Fruit fly (Drosophila melanogaster) whole organism, prepupa: ENCODE measurements around the gene CSN6.

Source experiments
- CG10631 ChIP-seq: fragments of 200-800 bp; sonication (Bioruptor generic); optimal IDR thresholded peaks from 2 replicates; lab custom pipeline; 2016; ENCODE audit warnings: missing biosample characterization, missing genetic modification characterization
- CG11762 ChIP-seq: fragments of 200-800 bp; sonication (Bioruptor generic); optimal IDR thresholded peaks from 3 replicates; lab custom pipeline; 2016; ENCODE audit warnings: missing biosample characterization, missing genetic modification characterization; ENCODE audit not compliant: insufficient read depth
- CG11902 ChIP-seq: fragments of 200-800 bp; sonication (Bioruptor generic); optimal IDR thresholded peaks from 3 replicates; lab custom pipeline; 2016; ENCODE audit warnings: missing biosample characterization, missing genetic modification characterization
- CG1621 ChIP-seq: fragments of 200-800 bp; sonication (Bioruptor generic); optimal IDR thresholded peaks from 3 replicates; lab custom pipeline; 2018; ENCODE audit warnings: missing biosample characterization, mild to moderate bottlenecking, missing genetic modification characterization
- CG3032 ChIP-seq: fragments of 200-800 bp; optimal IDR thresholded peaks from 2 replicates; lab custom pipeline; 2019; ENCODE audit warnings: missing biosample characterization, mild to moderate bottlenecking, missing genetic modification characterization, moderate library complexity
- CG31627 ChIP-seq: fragments of 200-800 bp; sonication (Bioruptor generic); optimal IDR thresholded peaks from 3 replicates; lab custom pipeline; 2016; ENCODE audit warnings: missing biosample characterization, missing genetic modification characterization
- CG32006 ChIP-seq: fragments of 200-800 bp; sonication (Bioruptor generic); optimal IDR thresholded peaks from 3 replicates; lab custom pipeline; 2017; ENCODE audit warnings: missing biosample characterization, mild to moderate bottlenecking, missing genetic modification characterization
- CG34406 ChIP-seq: fragments of 200-800 bp; sonication (Bioruptor generic); optimal IDR thresholded peaks from 3 replicates; lab custom pipeline; 2016; ENCODE audit warnings: missing biosample characterization, missing genetic modification characterization
- CG3919 ChIP-seq: fragments of 200-800 bp; sonication (Bioruptor generic); optimal IDR thresholded peaks from 3 replicates; lab custom pipeline; 2016; ENCODE audit warnings: missing biosample characterization, missing genetic modification characterization
- CG4318 ChIP-seq: fragments of 200-800 bp; sonication (Bioruptor generic); optimal IDR thresholded peaks from 3 replicates; lab custom pipeline; 2017; ENCODE audit warnings: missing biosample characterization, mild to moderate bottlenecking, missing genetic modification characterization
- CG6163 ChIP-seq: fragments of 200-800 bp; sonication (Bioruptor generic); IDR thresholded peaks from 3 replicates; pipeline ENCODE4 v1.3.6; 2022; ENCODE audit warnings: missing biosample characterization, missing genetic modification characterization
- CG6792 ChIP-seq: fragments of 200-800 bp; sonication (Bioruptor generic); optimal IDR thresholded peaks from 3 replicates; lab custom pipeline; 2016; ENCODE audit warnings: missing biosample characterization, missing genetic modification characterization
- CG6808 ChIP-seq: fragments of 200-800 bp; sonication (Bioruptor generic); optimal IDR thresholded peaks from 3 replicates; lab custom pipeline; 2017; ENCODE audit warnings: missing biosample characterization, missing genetic modification characterization, mild to moderate bottlenecking, moderate library complexity, missing genetic modification reagents
- CG6854 ChIP-seq: fragments of 200-800 bp; sonication (Bioruptor generic); optimal IDR thresholded peaks from 2 replicates; lab custom pipeline; 2017; ENCODE audit warnings: missing biosample characterization, mild to moderate bottlenecking, missing genetic modification characterization
- CG7368 ChIP-seq: fragments of 200-800 bp; sonication (Bioruptor generic); optimal IDR thresholded peaks from 3 replicates; lab custom pipeline; 2016; ENCODE audit warnings: missing biosample characterization, missing genetic modification characterization
- CG8119 ChIP-seq: fragments of 200-800 bp; sonication (Bioruptor generic); IDR thresholded peaks from 3 replicates; pipeline ENCODE4 v1.3.6; 2022; ENCODE audit warnings: missing biosample characterization, missing genetic modification characterization
- CG8632 ChIP-seq: fragments of 200-800 bp; sonication (Bioruptor generic); optimal IDR thresholded peaks from 3 replicates; lab custom pipeline; 2016; ENCODE audit warnings: missing biosample characterization, missing genetic modification characterization
- Eip78C ChIP-seq: fragments of 200-800 bp; sonication (Bioruptor generic); peaks from one replicate; lab custom pipeline; 2016; ENCODE audit warnings: missing biosample characterization, missing genetic modification characterization
- Eip93F ChIP-seq: fragments of 200-800 bp; sonication (Bioruptor generic); optimal IDR thresholded peaks from 2 replicates; lab custom pipeline; 2016; ENCODE audit warnings: missing biosample characterization, mild to moderate bottlenecking, missing genetic modification characterization
- Hr38 ChIP-seq: sonication (Bioruptor generic); optimal IDR thresholded peaks from 2 replicates; lab custom pipeline; 2016; ENCODE audit warnings: missing biosample characterization, missing genetic modification characterization
- Hr39 ChIP-seq: fragments of 200-800 bp; sonication (Bioruptor generic); optimal IDR thresholded peaks from 2 replicates; lab custom pipeline; 2016; ENCODE audit warnings: missing biosample characterization, missing genetic modification characterization
- Met ChIP-seq: fragments of 200-800 bp; sonication (Bioruptor generic); optimal IDR thresholded peaks from 3 replicates; lab custom pipeline; 2016; ENCODE audit warnings: missing biosample characterization, missing genetic modification characterization
- OdsH ChIP-seq: fragments of 200-800 bp; sonication (Bioruptor generic); optimal IDR thresholded peaks from 3 replicates; lab custom pipeline; 2016; ENCODE audit warnings: missing biosample characterization, missing genetic modification characterization
- Smox ChIP-seq: fragments of 200-800 bp; sonication (Bioruptor generic); optimal IDR thresholded peaks from 3 replicates; lab custom pipeline; 2016; ENCODE audit warnings: missing biosample characterization, missing genetic modification characterization
- Sox102F ChIP-seq: fragments of 200-800 bp; sonication (Bioruptor generic); optimal IDR thresholded peaks from 2 replicates; lab custom pipeline; 2016; ENCODE audit warnings: missing biosample characterization, mild to moderate bottlenecking, missing genetic modification characterization
- achi ChIP-seq: fragments of 200-800 bp; sonication (Bioruptor generic); optimal IDR thresholded peaks from 3 replicates; lab custom pipeline; 2016; ENCODE audit warnings: missing biosample characterization, missing genetic modification characterization
- acj6 ChIP-seq: fragments of 200-800 bp; sonication (Bioruptor generic); optimal IDR thresholded peaks from 3 replicates; lab custom pipeline; 2016; ENCODE audit warnings: missing biosample characterization, missing genetic modification characterization
- dac ChIP-seq: fragments of 200-800 bp; sonication (Bioruptor generic); optimal IDR thresholded peaks from 2 replicates; lab custom pipeline; 2017; ENCODE audit warnings: missing biosample characterization, mild to moderate bottlenecking, missing genetic modification characterization
- dsx ChIP-seq: fragments of 200-800 bp; optimal IDR thresholded peaks from 3 replicates; lab custom pipeline; 2019; ENCODE audit warnings: missing biosample characterization, mild to moderate bottlenecking, missing genetic modification characterization, moderate library complexity; ENCODE audit not compliant: poor library complexity, severe bottlenecking
- eg ChIP-seq: fragments of 200-800 bp; sonication (Bioruptor generic); IDR thresholded peaks from 3 replicates; pipeline ENCODE4 v1.3.6; 2022; ENCODE audit warnings: missing biosample characterization, missing genetic modification characterization
- esn ChIP-seq: fragments of 200-800 bp; sonication (Bioruptor generic); optimal IDR thresholded peaks from 2 replicates; lab custom pipeline; 2016; ENCODE audit warnings: missing biosample characterization, mild to moderate bottlenecking, missing genetic modification characterization, moderate library complexity
- fkh ChIP-seq: fragments of 200-800 bp; sonication (Bioruptor generic); optimal IDR thresholded peaks from 3 replicates; lab custom pipeline; 2017; ENCODE audit warnings: missing biosample characterization, mild to moderate bottlenecking, missing genetic modification characterization, moderate library complexity
- lz ChIP-seq: fragments of 200-800 bp; sonication (Bioruptor generic); optimal IDR thresholded peaks from 3 replicates; lab custom pipeline; 2016; ENCODE audit warnings: missing biosample characterization, missing genetic modification characterization
- pdm3 ChIP-seq: fragments of 200-800 bp; sonication (Bioruptor generic); optimal IDR thresholded peaks from 3 replicates; lab custom pipeline; 2016; ENCODE audit warnings: missing biosample characterization, missing genetic modification characterization
- salr ChIP-seq, 2 experiments: fragments of 200-800 bp; sonication (Bioruptor generic); optimal IDR thresholded peaks; 3 replicates each; lab custom pipeline; 2016 to 2018; ENCODE audit warnings: missing biosample characterization in 2 of 2, missing genetic modification characterization in 2 of 2, mild to moderate bottlenecking in 1 of 2
- spab ChIP-seq: fragments of 200-800 bp; sonication (Bioruptor generic); optimal IDR thresholded peaks from 2 replicates; lab custom pipeline; 2017; ENCODE audit warnings: missing biosample characterization, mild to moderate bottlenecking, missing genetic modification characterization, missing genetic modification reagents
- ss ChIP-seq, 2 experiments: fragments of 200-800 bp; sonication (Bioruptor generic); optimal IDR thresholded peaks; 2 replicates in 1 of 2; 3 replicates in 1 of 2; lab custom pipeline; 2017 to 2018; ENCODE audit warnings: mild to moderate bottlenecking in 2 of 2, missing biosample characterization in 2 of 2, missing genetic modification characterization in 2 of 2, moderate library complexity in 1 of 2

Gene CSN6

DNA sequence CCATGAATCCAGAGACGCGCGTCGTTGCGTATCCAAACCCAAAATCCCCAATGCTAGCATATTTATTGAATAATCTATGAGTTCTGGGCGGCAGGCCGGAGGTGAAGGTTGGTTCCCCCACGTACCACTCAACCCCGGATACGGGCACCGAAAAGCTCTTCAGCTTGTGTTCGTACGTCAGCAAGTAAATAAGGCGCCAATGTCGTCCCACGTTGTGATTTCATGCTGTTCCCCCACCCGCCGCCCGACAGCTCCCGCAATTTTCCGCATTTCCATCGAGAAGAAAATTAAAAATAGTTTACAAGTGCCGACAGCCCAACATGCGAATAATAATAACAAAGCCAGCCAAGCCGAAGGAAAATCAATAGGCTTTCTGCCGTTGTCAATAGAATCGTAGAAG lies 18.2 kb downstream of the CSN6 start:
- TF ChIP-seq CG7368 (no peak), Eip78C (GFP tag; lab: Kevin White, UChicago) (no peak)

DNA sequence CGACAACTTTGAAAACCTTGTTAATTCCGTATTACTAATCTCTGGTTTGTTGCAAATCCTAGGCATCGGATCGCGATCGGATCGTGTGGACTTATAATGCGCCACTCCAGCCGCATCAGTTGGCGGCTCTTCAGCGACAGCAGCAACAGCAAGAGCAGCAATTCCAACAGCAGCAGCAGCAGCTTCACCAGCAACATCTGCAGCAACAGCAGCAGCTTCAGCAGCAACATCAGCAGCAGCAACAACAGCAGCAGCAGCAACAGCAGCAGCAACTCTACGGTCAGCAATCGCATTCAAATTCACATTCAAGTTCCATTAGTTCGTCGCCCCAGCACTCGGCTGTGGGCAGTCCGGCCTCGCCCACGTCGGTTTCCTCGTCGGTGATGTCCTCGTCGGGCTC lies 22.2 kb downstream of the CSN6 start:
- TF ChIP-seq CG34406 (GFP tag; lab: Kevin White, UChicago), result no peak
- no peak for TF ChIP-seq CG8119 (GFP tag; lab: Robert Waterston, UW)
- no peak for TF ChIP-seq Met (GFP tag; lab: Kevin White, UChicago)
- no peak for TF ChIP-seq CG6854
- no peak for TF ChIP-seq CG11762
- TF ChIP-seq CG32006, result no peak
- no peak for TF ChIP-seq pdm3 (GFP tag; lab: Kevin White, UChicago)
- TF ChIP-seq CG31627 (GFP tag; lab: Kevin White, UChicago), result no peak
- TF ChIP-seq Eip93F (GFP tag; lab: Kevin White, UChicago), result no peak
- no peak for TF ChIP-seq spab (GFP tag; lab: Kevin White, UChicago)
- TF ChIP-seq dac (GFP tag; lab: Kevin White, UChicago), result no peak
- TF ChIP-seq ss (GFP tag; optimal IDR thresholded peaks at IDR 0.05; lab: Kevin White, UChicago), result no peak
- TF ChIP-seq Hr39 (GFP tag; lab: Kevin White, UChicago), result no peak
- no peak for TF ChIP-seq Eip78C (GFP tag; lab: Kevin White, UChicago)
- TF ChIP-seq lz (GFP tag; lab: Kevin White, UChicago), result no peak
- TF ChIP-seq eg (GFP tag; lab: Robert Waterston, UW), result no peak

DNA sequence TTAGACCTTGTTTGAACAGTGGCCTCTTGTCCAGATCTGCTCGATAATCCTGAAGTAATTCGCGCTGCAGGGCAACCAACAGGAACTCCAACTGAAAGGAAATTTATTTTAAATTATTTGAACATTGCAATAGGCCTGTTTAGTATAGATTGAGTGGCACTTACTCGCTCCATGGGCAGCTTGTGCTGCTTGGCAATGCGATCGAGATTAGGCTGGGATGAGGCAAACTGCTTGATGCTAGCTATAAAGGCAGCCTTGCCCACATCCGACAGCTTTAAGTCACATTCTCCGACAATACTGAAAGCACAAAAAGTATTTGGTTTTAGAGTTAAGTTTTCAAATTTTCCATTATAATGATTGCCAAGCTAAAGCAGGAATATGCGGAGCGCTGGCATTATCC lies 28.6 kb downstream of the CSN6 start, which contains the start of gene CG13843:
TSS of gene CG13843 (plus strand) at position 301 of the 400 bp plus-strand sequence.
- no peak for TF ChIP-seq OdsH
- no peak for TF ChIP-seq achi (GFP tag; lab: Kevin White, UChicago)
- no peak for TF ChIP-seq CG8119 (GFP tag; lab: Robert Waterston, UW)
- no peak for TF ChIP-seq esn (GFP tag; lab: Kevin White, UChicago)
- TF ChIP-seq, all 60 proteins: peak for 0

DNA sequence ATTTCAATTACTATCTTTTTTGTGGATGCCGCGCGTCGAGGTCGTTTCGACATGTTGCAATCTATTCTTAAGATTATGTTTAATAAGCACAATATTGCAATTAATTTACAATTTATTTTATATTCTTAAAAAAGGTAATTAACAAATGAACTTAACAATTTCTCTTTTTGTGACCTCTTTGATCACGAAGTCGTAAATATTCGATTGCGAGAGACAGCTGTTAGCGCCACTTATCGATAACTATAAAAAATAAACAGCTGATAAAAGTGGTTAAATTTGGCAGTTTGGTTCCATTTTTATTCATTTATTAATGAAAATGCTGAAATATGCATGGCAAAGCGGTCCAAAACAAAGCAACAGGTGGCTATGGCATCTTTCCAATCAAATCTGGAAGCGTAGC lies 32.9 kb downstream of the CSN6 start, which contains the start of the genes CG31156 and mRRF2:
TSS of gene CG31156 (minus strand) at position 209 of the 400 bp plus-strand sequence.
TSS of gene mRRF2 (plus strand) at position 239 of the 400 bp plus-strand sequence.
- no peak for TF ChIP-seq CG10631 (GFP tag; lab: Kevin White, UChicago)
- TF ChIP-seq CG1621 (tag; lab: Kevin White, UChicago), result no peak
- TF ChIP-seq fkh (GFP tag; lab: Kevin White, UChicago), result no peak

DNA sequence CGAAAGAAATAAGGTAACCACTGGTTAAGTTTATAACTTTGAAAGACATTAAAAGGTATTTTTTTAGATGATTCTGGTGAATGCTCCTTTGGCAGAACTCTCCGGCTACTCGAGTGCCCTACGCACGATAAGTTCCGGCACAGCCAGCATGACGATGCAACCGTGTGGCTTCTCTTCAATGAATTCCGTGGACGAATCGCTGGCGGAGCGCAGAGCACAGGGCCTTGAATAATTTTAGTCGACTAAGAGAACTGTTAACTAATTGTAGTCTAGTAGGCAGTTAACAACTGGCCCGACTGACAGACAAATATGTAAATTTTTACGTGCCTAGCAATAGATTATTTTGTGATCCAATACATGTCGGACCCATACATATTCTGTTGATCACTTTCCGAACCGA lies 35.6 kb downstream of the CSN6 start, which contains the start of gene CG31161:
TSS of gene CG31161 (plus strand) at position 301 of the 400 bp plus-strand sequence.
- no peak for TF ChIP-seq Hr38 (GFP tag; lab: Kevin White, UChicago)
- TF ChIP-seq Eip93F (GFP tag; lab: Kevin White, UChicago), result no peak
- TF ChIP-seq spab (GFP tag; lab: Kevin White, UChicago), result no peak
- TF ChIP-seq lz (GFP tag; lab: Kevin White, UChicago), result no peak
- TF ChIP-seq CG3032 (tag; lab: Kevin White, UChicago), result no peak
- TF ChIP-seq OdsH, result no peak
- no peak for TF ChIP-seq esn (GFP tag; lab: Kevin White, UChicago)
- no peak for TF ChIP-seq Met (GFP tag; lab: Kevin White, UChicago)

DNA sequence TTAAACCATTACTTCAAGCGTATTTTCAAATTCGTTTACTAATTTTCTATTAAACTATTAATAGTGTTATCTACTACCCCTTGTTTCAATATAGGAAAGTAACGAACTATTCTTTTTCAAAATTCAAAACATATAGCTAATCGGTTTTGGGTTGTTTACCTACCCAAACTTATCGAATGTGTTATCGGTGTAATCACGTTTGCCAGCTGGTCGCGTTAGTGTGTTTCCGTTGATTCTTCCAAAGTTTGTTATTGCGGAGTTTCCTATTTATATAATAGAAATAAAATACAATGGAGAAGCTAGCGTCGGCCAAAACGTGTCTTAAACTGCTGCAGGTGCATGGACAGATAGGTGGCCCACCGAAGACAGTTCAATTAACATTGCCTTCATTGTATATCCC lies 37.7 kb downstream of the CSN6 start, which contains the start of gene mRpL45:
TSS of gene mRpL45 (plus strand) at position 213 of the 400 bp plus-strand sequence.
- TF ChIP-seq salr (GFP tag; optimal IDR thresholded peaks at IDR 0.05; lab: Kevin White, UChicago) (no peak), CG32006 (no peak), CG11902 (no peak), fkh (GFP tag; lab: Kevin White, UChicago) (peak; percentile 92)

DNA sequence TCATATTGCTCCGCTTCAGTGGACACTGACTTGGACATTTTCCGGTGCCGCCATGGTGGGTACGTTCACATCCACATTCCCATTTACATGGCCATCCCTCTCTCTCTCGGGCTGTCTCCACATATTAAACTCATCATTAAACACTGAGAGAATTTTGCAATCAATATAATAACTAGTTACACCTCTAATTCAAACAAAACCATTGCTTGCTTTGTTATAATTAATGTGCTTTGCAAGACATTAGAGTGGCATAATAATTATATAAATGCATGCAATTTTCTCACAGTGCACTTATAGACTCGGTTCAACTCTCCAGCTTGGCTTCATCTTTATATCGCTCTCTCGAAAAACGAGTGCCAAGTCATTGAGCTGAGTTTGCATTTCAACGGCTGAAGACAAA lies 44.2 kb downstream of the CSN6 start:
- TF ChIP-seq CG4318 (GFP tag; lab: Kevin White, UChicago) (no peak), CG6163 (peak; percentile 97), Sox102F (no peak), Eip93F (GFP tag; lab: Kevin White, UChicago) (no peak), CG3032 (tag; lab: Kevin White, UChicago) (peak; percentile 86), CG32006 (peak; percentile 93), esn (GFP tag; lab: Kevin White, UChicago) (peak; percentile 84), CG11762 (peak; percentile 85), CG6808 (GFP tag; lab: Kevin White, UChicago) (peak; percentile 86), pdm3 (GFP tag; lab: Kevin White, UChicago) (no peak), eg (GFP tag; lab: Robert Waterston, UW) (peak; percentile 95), CG8632 (GFP tag; lab: Kevin White, UChicago) (peak; percentile 75), acj6 (GFP tag; lab: Kevin White, UChicago) (peak; percentile 88), CG3919 (peak; percentile 94), CG31627 (GFP tag; lab: Kevin White, UChicago) (peak; percentile 77), dsx (peak; percentile 90), lz (GFP tag; lab: Kevin White, UChicago) (peak; percentile 79), Smox (GFP tag; lab: Kevin White, UChicago) (no peak), CG6792 (peak; percentile 87)
